Fruit fly (Drosophila melanogaster): Measurements from ENCODE around the gene CG31869.

Gene CG31869

DNA sequence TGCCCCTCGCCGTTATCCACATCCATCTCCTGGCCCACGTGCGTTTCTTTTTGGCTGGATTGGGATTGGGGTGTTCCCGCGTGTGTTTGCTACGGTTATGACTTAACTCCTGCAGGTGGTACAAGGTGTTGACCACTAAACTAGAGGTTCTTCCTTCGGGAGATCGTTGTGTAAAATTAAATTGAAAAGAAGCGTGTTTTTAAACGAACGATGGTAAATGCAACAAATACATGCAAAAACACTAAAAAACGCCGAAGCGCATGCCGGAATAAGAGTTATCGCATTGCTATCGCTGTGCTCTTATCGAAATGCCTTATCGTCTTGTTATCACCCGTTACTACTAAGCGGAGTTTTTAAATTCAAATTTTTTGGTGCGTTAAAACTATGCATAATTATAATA is 31.2 kb downstream of the CG31869 start, which contains the start of gene CG6724 (continued):
- peak; percentile 25 for TF ChIP-seq Max (GFP tag; optimal IDR thresholded peaks at IDR 0.05)
- no peak for TF ChIP-seq corto (GFP tag; optimal IDR thresholded peaks at IDR 0.05)
- no peak for TF ChIP-seq CG12744 (GFP tag; optimal IDR thresholded peaks at IDR 0.05)
- no peak for TF ChIP-seq CTCF (GFP tag; optimal IDR thresholded peaks at IDR 0.05)
- no peak for TF ChIP-seq klu (GFP tag; IDR thresholded peaks at IDR 0.05)
- TF ChIP-seq amos (GFP tag; IDR thresholded peaks at IDR 0.05; ENCODE audit: partially characterized antibody), result peak; percentile 71
- TF ChIP-seq btn (GFP tag; optimal IDR thresholded peaks at IDR 0.05), result no peak
- peak; percentile 98 for TF ChIP-seq Myb (GFP tag; optimal IDR thresholded peaks at IDR 0.05)
- TF ChIP-seq dm (GFP tag; optimal IDR thresholded peaks at IDR 0.05), result peak; percentile 90
- TF ChIP-seq Lim3 (GFP tag; IDR thresholded peaks at IDR 0.05), result no peak
- TF ChIP-seq tap (tag; optimal IDR thresholded peaks at IDR 0.05), result no peak
- TF ChIP-seq Asciz (GFP tag; optimal IDR thresholded peaks at IDR 0.05), result no peak
- peak; percentile 69; the same call in 1 of the 2 replicates for TF ChIP-seq MBD-R2 (GFP tag; IDR thresholded peaks at IDR 0.05)
- TF ChIP-seq CG15269 (tag; optimal IDR thresholded peaks at IDR 0.05), result no peak
- TF ChIP-seq ATbp (GFP tag; optimal IDR thresholded peaks at IDR 0.05), result no peak
- no peak for TF ChIP-seq rib (GFP tag; IDR thresholded peaks at IDR 0.05)
- peak; percentile 62 for TF ChIP-seq MESR4 (GFP tag; optimal IDR thresholded peaks at IDR 0.05)
- TF ChIP-seq CG7786 (GFP tag; optimal IDR thresholded peaks at IDR 0.05), result no peak
- no peak for TF ChIP-seq aop (GFP tag; IDR thresholded peaks at IDR 0.05)
- no peak for TF ChIP-seq CG11695 (GFP tag; IDR thresholded peaks at IDR 0.05)
- no peak for TF ChIP-seq CG17361 (GFP tag; IDR thresholded peaks at IDR 0.05)
- TF ChIP-seq CG15073 (GFP tag; optimal IDR thresholded peaks at IDR 0.05), result no peak
- no peak for TF ChIP-seq bsh (GFP tag; optimal IDR thresholded peaks at IDR 0.05)
- no peak for TF ChIP-seq CG10979 (tag; optimal IDR thresholded peaks at IDR 0.05)
- TF ChIP-seq sd (tag; optimal IDR thresholded peaks at IDR 0.05), result no peak
- peak; percentile 51; the same call in 1 of the 2 replicates for TF ChIP-seq crol (GFP tag; IDR thresholded peaks at IDR 0.05)
- no peak for TF ChIP-seq bab2 (GFP tag; optimal IDR thresholded peaks at IDR 0.05)
- TF ChIP-seq Atf3 (GFP tag; optimal IDR thresholded peaks at IDR 0.05), result no peak
- TF ChIP-seq CG13624 (GFP tag; optimal IDR thresholded peaks at IDR 0.05), result no peak
- peak; percentile 7 for TF ChIP-seq phol (tag; optimal IDR thresholded peaks at IDR 0.05)
- TF ChIP-seq CG1647 (GFP tag; optimal IDR thresholded peaks at IDR 0.05), result no peak
- no peak for TF ChIP-seq Nf-YA (GFP tag; IDR thresholded peaks at IDR 0.05)
- TF ChIP-seq CG10267 (tag; optimal IDR thresholded peaks at IDR 0.05), result peak; percentile 37
- no peak for TF ChIP-seq CG31441 (GFP tag; IDR thresholded peaks at IDR 0.05)
- TF ChIP-seq Tbp (GFP tag; optimal IDR thresholded peaks at IDR 0.05), result no peak
- TF ChIP-seq gt (GFP tag; IDR thresholded peaks at IDR 0.05), result no peak
- TF ChIP-seq grn (GFP tag; optimal IDR thresholded peaks at IDR 0.05), result peak; percentile 26
- TF ChIP-seq CG8089 (GFP tag; optimal IDR thresholded peaks at IDR 0.05), result no peak
- TF ChIP-seq fd102C (GFP tag; optimal IDR thresholded peaks at IDR 0.05), result no peak
- no peak for TF ChIP-seq CG6813 (GFP tag; optimal IDR thresholded peaks at IDR 0.05)
- no peak for TF ChIP-seq Xbp1 (GFP tag; optimal IDR thresholded peaks at IDR 0.05)
- TF ChIP-seq CG14710 (tag; optimal IDR thresholded peaks at IDR 0.05), result peak; percentile 24
- TF ChIP-seq pum (GFP tag; optimal IDR thresholded peaks at IDR 0.05), result no peak
- no peak for TF ChIP-seq gro (GFP tag; optimal IDR thresholded peaks at IDR 0.05)
- TF ChIP-seq CG2116 (GFP tag; optimal IDR thresholded peaks at IDR 0.05), result peak; percentile 92
- peak; percentile 88 for TF ChIP-seq Dp (GFP tag; optimal IDR thresholded peaks at IDR 0.05)
- TF ChIP-seq crp (GFP tag; optimal IDR thresholded peaks at IDR 0.05), result peak in 1 of 2 experiments; percentile 31
- no peak for TF ChIP-seq Deaf1 (tag; optimal IDR thresholded peaks at IDR 0.05)
- 0 out of 3 replicates have a peak, but pooled peaks have one; percentile 46 for TF ChIP-seq zen2 (GFP tag; IDR thresholded peaks at IDR 0.05; ENCODE audit: partially characterized antibody)
- no peak for TF ChIP-seq CG3407 (GFP tag; optimal IDR thresholded peaks at IDR 0.05)
- peak; percentile 90 for TF ChIP-seq E2f2 (GFP tag; IDR thresholded peaks at IDR 0.05)
- TF ChIP-seq sob (GFP tag; IDR thresholded peaks at IDR 0.05), result no peak
